Worm (Caenorhabditis elegans) whole organism, L1 larva: ENCODE data around the gene C06B8.7.

Source experiments
- aha-1 ChIP-seq: fragments of 150-350 bp; optimal IDR thresholded peaks from 2 replicates; lab custom pipeline; 2014; ENCODE audit warnings: missing biosample characterization, missing genetic modification characterization
- ama-1 ChIP-seq: fragments of 150-350 bp; optimal IDR thresholded peaks from 2 replicates; lab custom pipeline; 2014
- fkh-10 ChIP-seq: sonication (generic microtip); optimal IDR thresholded peaks from 2 replicates; lab custom pipeline; 2017; ENCODE audit warnings: missing biosample characterization, missing genetic modification reagents, missing genetic modification characterization
- lsy-2 ChIP-seq, 2 experiments: fragments of 150-350 bp; optimal IDR thresholded peaks; 2 replicates each; lab custom pipeline; 2014; ENCODE audit warnings: missing biosample characterization in 2 of 2, missing genetic modification characterization in 2 of 2
- mdl-1 ChIP-seq, 2 experiments: fragments of 150-350 bp; optimal IDR thresholded peaks; 2 replicates each; lab custom pipeline; 2014 to 2017; ENCODE audit warnings: missing biosample characterization in 2 of 2, missing genetic modification characterization in 2 of 2, inconsistent platforms in 1 of 2
- skn-1 ChIP-seq: fragments of 150-350 bp; optimal IDR thresholded peaks from 2 replicates; lab custom pipeline; 2014; ENCODE audit warnings: missing biosample characterization, missing genetic modification characterization

- TF ChIP-seq fkh-10 (GFP tag; lab: Kevin White, UChicago): no peak
- TF ChIP-seq aha-1 (tag; lab: Kevin White, UChicago): no peak
- TF ChIP-seq ama-1: no peak
- TF ChIP-seq skn-1 (tag; lab: Kevin White, UChicago): no peak
- TF ChIP-seq lsy-2 (tag; optimal IDR thresholded peaks at IDR 0.05; lab: Kevin White, UChicago): no peak
- TF ChIP-seq mdl-1 (tag; optimal IDR thresholded peaks at IDR 0.05; lab: Kevin White, UChicago): no peak
These were observed 5.1 kb downstream of the C06B8.7 start for ce11 chrV:15503603-15504002.
